Worm (Caenorhabditis elegans): ENCODE data around the gene T09B9.4.

DNA sequence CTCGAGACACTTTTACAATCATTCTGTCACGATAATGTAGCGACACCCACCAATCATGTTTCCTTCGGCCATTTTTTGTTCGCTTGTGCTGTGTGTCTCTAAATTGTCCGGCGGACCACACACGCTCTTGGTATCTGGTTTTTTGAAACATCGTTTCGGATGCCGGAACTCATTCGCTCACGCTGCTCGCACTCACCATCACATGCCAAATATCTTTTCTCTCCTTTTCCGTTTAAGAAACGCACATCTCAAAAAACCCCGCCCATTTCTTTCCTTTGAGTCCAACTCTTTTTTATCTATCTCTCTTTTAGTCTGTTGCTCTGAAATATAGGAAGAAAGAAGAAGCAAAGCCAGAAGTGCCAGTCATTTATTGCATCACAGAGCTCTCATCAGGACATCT is 24.4 kb upstream of the T09B9.4 start, which contains the start of gene F36G3.3:
- no peak for TF ChIP-seq vab-15 (tag; optimal IDR thresholded peaks at IDR 0.05)
- no peak for TF ChIP-seq nhr-76 (tag; optimal IDR thresholded peaks at IDR 0.05)
- no peak for TF ChIP-seq elt-3 (tag; optimal IDR thresholded peaks at IDR 0.05)
- TF ChIP-seq nhr-237 (tag; optimal IDR thresholded peaks at IDR 0.05): no peak

All from whole organism, L1 larva.